Fruit fly (Drosophila melanogaster) whole organism, embryonic: Measurements from ENCODE around the gene ftz.

Experiments
- CG10209 ChIP-seq: fragments of 200-800 bp; sonication (Bioruptor generic); optimal IDR thresholded peaks from 3 replicates; lab custom pipeline; 2017; ENCODE audit warnings: missing biosample characterization, mild to moderate bottlenecking, missing genetic modification characterization, missing genetic modification reagents
- CG10321 ChIP-seq: fragments of 200-800 bp; sonication (Bioruptor generic); IDR thresholded peaks from 2 replicates; pipeline ENCODE4 v1.3.6; 2022; ENCODE audit warnings: missing biosample characterization, missing genetic modification characterization
- CG10959 ChIP-seq: fragments of 200-800 bp; sonication (Bioruptor generic); IDR thresholded peaks from 2 replicates; pipeline ENCODE4 v1.3.6; 2022; ENCODE audit warnings: missing biosample characterization, missing genetic modification characterization
- CG11504 ChIP-seq: fragments of 200-800 bp; sonication (Bioruptor generic); optimal IDR thresholded peaks from 3 replicates; lab custom pipeline; 2019; ENCODE audit warnings: missing biosample characterization, mild to moderate bottlenecking, missing genetic modification characterization, moderate library complexity
- CG14965 ChIP-seq: fragments of 200-800 bp; sonication (Bioruptor generic); optimal IDR thresholded peaks from 2 replicates; lab custom pipeline; 2016; ENCODE audit warnings: missing biosample characterization, missing genetic modification characterization, borderline replicate concordance
- CG15269 ChIP-seq: fragments of 200-800 bp; sonication (Bioruptor generic); optimal IDR thresholded peaks from 2 replicates; lab custom pipeline; 2018; ENCODE audit warnings: missing biosample characterization, mild to moderate bottlenecking, missing genetic modification characterization, moderate library complexity
- CG15479 ChIP-seq: fragments of 200-800 bp; sonication (Bioruptor generic); optimal IDR thresholded peaks from 3 replicates; lab custom pipeline; 2019; ENCODE audit warnings: missing biosample characterization, mild to moderate bottlenecking, missing genetic modification characterization, moderate library complexity
- CG15601 ChIP-seq: fragments of 200-800 bp; sonication (Bioruptor generic); optimal IDR thresholded peaks from 3 replicates; lab custom pipeline; 2019; ENCODE audit warnings: missing biosample characterization, mild to moderate bottlenecking, missing genetic modification characterization, moderate library complexity
- CG15696 ChIP-seq: fragments of 200-800 bp; sonication (Bioruptor generic); optimal IDR thresholded peaks from 2 replicates; lab custom pipeline; 2019; ENCODE audit warnings: missing biosample characterization, mild to moderate bottlenecking, missing genetic modification characterization, moderate library complexity
- CG2199 ChIP-seq: fragments of 200-800 bp; sonication (Bioruptor generic); IDR thresholded peaks from 3 replicates; pipeline ENCODE4 v1.3.6; 2022; ENCODE audit warnings: missing biosample characterization, missing genetic modification characterization
- CG31365 ChIP-seq: fragments of 200-800 bp; sonication (Bioruptor generic); optimal IDR thresholded peaks from 2 replicates; lab custom pipeline; 2018; ENCODE audit warnings: missing biosample characterization, mild to moderate bottlenecking, missing genetic modification characterization
- CG6813 ChIP-seq: fragments of 200-800 bp; sonication (Bioruptor generic); optimal IDR thresholded peaks from 2 replicates; lab custom pipeline; 2017; ENCODE audit warnings: missing biosample characterization, missing genetic modification characterization, mild to moderate bottlenecking, moderate library complexity, missing genetic modification reagents
- CG8089 ChIP-seq: fragments of 200-800 bp; sonication (Bioruptor generic); optimal IDR thresholded peaks from 3 replicates; lab custom pipeline; 2016; ENCODE audit warnings: missing biosample characterization, missing genetic modification characterization
- CTCF ChIP-seq: fragments of 200-800 bp; sonication (Bioruptor generic); optimal IDR thresholded peaks from 2 replicates; lab custom pipeline; 2017; ENCODE audit warnings: missing biosample characterization, mild to moderate bottlenecking, missing genetic modification characterization, moderate library complexity
- Dfd ChIP-seq, 2 experiments: fragments of >200 bp; optimal IDR thresholded peaks; 2 replicates each; lab custom pipeline; 2017; ENCODE audit warnings: missing biosample characterization in 2 of 2, missing genetic modification characterization in 2 of 2
- Ets65A ChIP-seq: fragments of 200-800 bp; sonication (Bioruptor generic); peaks from one replicate; lab custom pipeline; 2016; ENCODE audit warnings: missing biosample characterization, missing genetic modification characterization
- HmgD ChIP-seq: fragments of 200-800 bp; sonication (Bioruptor generic); optimal IDR thresholded peaks from 3 replicates; lab custom pipeline; 2016; ENCODE audit warnings: missing biosample characterization, missing genetic modification characterization
- Lhr ChIP-seq: fragments of 200-800 bp; sonication (Bioruptor generic); optimal IDR thresholded peaks from 3 replicates; lab custom pipeline; 2017; ENCODE audit warnings: mild to moderate bottlenecking, missing biosample characterization, missing genetic modification reagents, missing genetic modification characterization
- Nf-YB ChIP-seq: fragments of 200-800 bp; sonication (Bioruptor generic); optimal IDR thresholded peaks from 3 replicates; lab custom pipeline; 2019; ENCODE audit warnings: missing biosample characterization, mild to moderate bottlenecking, missing genetic modification characterization, moderate library complexity
- Nf-YC ChIP-seq: fragments of 200-800 bp; optimal IDR thresholded peaks from 3 replicates; lab custom pipeline; 2019; ENCODE audit warnings: missing biosample characterization, mild to moderate bottlenecking, missing genetic modification characterization, moderate library complexity
- Ravus ChIP-seq: fragments of 200-800 bp; sonication (Bioruptor generic); IDR thresholded peaks from 2 replicates; pipeline ENCODE4 v1.3.6; 2022; ENCODE audit warnings: missing biosample characterization, missing genetic modification characterization
- Scr ChIP-seq: fragments of 200-800 bp; sonication (Bioruptor generic); IDR thresholded peaks from 2 replicates; pipeline ENCODE4 v1.3.6; 2022; ENCODE audit warnings: missing biosample characterization, missing genetic modification characterization; ENCODE audit not compliant: partially characterized antibody
- Sry-β ChIP-seq: fragments of 200-800 bp; sonication (Bioruptor generic); optimal IDR thresholded peaks from 2 replicates; lab custom pipeline; 2018; ENCODE audit warnings: missing biosample characterization, mild to moderate bottlenecking, missing genetic modification characterization, moderate library complexity
- Ssrp ChIP-seq: fragments of 200-800 bp; sonication (Bioruptor generic); optimal IDR thresholded peaks from 2 replicates; lab custom pipeline; 2018; ENCODE audit warnings: missing biosample characterization, mild to moderate bottlenecking, missing genetic modification characterization, moderate library complexity
- abd-A ChIP-seq: fragments of 200-800 bp; sonication (Bioruptor generic); optimal IDR thresholded peaks from 3 replicates; lab custom pipeline; 2019; ENCODE audit warnings: missing biosample characterization, mild to moderate bottlenecking, missing genetic modification characterization, moderate library complexity
- amos ChIP-seq: fragments of 200-800 bp; sonication (Bioruptor generic); IDR thresholded peaks from 2 replicates; pipeline ENCODE4 v1.3.6; 2022; ENCODE audit warnings: missing biosample characterization, missing genetic modification characterization; ENCODE audit not compliant: partially characterized antibody
- cad ChIP-seq: fragments of >200 bp; optimal IDR thresholded peaks from 2 replicates; lab custom pipeline; 2017; ENCODE audit warnings: missing biosample characterization, missing genetic modification characterization
- chif ChIP-seq, 2 experiments: fragments of 200-800 bp; sonication (Bioruptor generic); optimal IDR thresholded peaks; 3 replicates each; lab custom pipeline; 2016; ENCODE audit warnings: missing biosample characterization in 2 of 2, missing genetic modification characterization in 2 of 2
- dan ChIP-seq: fragments of 200-800 bp; sonication (Bioruptor generic); IDR thresholded peaks from 2 replicates; pipeline ENCODE4 v1.3.6; 2022; ENCODE audit warnings: missing biosample characterization, missing genetic modification characterization
- ewg ChIP-seq: fragments of 200-800 bp; sonication (Bioruptor generic); optimal IDR thresholded peaks from 3 replicates; lab custom pipeline; 2017; ENCODE audit warnings: mild to moderate bottlenecking, missing biosample characterization, missing genetic modification reagents, missing genetic modification characterization
- insv ChIP-seq, 2 experiments: fragments of 200-800 bp; sonication (Bioruptor generic); optimal IDR thresholded peaks; 3 replicates each; lab custom pipeline; 2016 to 2018; ENCODE audit warnings: missing biosample characterization in 2 of 2, missing genetic modification characterization in 2 of 2
- pita ChIP-seq: fragments of 200-800 bp; sonication (Bioruptor generic); optimal IDR thresholded peaks from 2 replicates; lab custom pipeline; 2017; ENCODE audit warnings: missing biosample characterization, mild to moderate bottlenecking, missing genetic modification characterization
- sens ChIP-seq: fragments of 200-800 bp; sonication (Bioruptor generic); peaks from one replicate; lab custom pipeline; 2016; ENCODE audit warnings: missing biosample characterization, missing genetic modification characterization
- trem ChIP-seq: fragments of 200-800 bp; optimal IDR thresholded peaks from 3 replicates; lab custom pipeline; 2019; ENCODE audit warnings: missing biosample characterization, mild to moderate bottlenecking, missing genetic modification characterization, moderate library complexity
- yki ChIP-seq: fragments of >200 bp; optimal IDR thresholded peaks from 3 replicates; lab custom pipeline; 2018
- zen ChIP-seq: fragments of 200-800 bp; sonication (Bioruptor generic); optimal IDR thresholded peaks from 3 replicates; lab custom pipeline; 2018; ENCODE audit warnings: missing biosample characterization, mild to moderate bottlenecking, missing genetic modification characterization, moderate library complexity
- zfh1 ChIP-seq: fragments of 200-800 bp; sonication (Bioruptor generic); IDR thresholded peaks from 3 replicates; pipeline ENCODE4 v1.3.6; 2022; ENCODE audit warnings: missing biosample characterization, missing genetic modification characterization

The ftz gene

DNA sequence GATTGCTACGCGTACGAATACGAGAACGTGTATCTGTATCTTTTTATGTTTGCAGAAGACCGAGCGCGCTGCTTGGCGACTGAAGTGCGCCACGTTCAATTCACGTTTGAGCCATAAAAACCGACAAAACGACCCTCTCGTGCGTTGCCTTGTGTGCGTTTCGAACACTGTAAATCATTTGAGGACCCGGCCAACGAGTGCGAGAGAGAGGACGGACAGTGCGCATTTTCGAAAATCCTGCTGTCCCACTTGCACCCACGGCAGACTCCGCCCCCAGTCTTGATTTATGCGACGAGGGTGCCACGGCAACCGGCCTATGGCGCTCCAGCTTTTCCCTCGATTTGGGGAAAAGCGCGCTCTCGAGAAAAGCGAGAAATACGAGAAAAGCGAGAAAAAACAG lies 14.3 kb upstream of the ftz start, which contains the start of gene Scr (continued):
- TF ChIP-seq Sry-β = no peak

DNA sequence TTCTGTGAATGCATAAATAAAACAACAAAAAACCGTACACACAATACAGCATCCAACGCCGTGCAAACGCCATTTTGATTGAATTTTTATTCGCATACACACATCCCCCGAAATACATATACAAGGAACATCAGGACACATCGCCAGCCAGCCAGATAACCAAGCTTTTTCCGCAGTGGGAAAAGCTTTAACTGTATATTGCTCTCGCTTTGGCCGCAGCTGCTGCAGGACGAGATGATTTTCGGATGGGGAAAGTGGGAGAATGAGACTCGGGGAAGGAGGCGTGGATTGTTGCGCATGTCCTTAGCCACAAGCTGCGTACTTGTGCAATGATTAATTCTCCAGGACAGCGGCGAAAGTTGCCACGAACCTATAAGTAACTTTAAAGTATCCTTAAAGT lies 11.1 kb upstream of the ftz start:
- TF ChIP-seq Nf-YB (GFP tag; lab: Kevin White, UChicago) (peak; percentile 81), Lhr (GFP tag; lab: Kevin White, UChicago) (no peak), yki (no peak), CG10321 (peak; percentile 80), Ets65A (GFP tag; lab: Kevin White, UChicago) (peak; percentile 70), Nf-YC (tag; lab: Kevin White, UChicago) (peak; percentile 78), ewg (GFP tag; lab: Kevin White, UChicago) (peak; percentile 78)

- TF ChIP-seq CG8089 (GFP tag; lab: Kevin White, UChicago) (no peak), zen (tag; lab: Kevin White, UChicago) (peak; percentile 59), zfh1 (GFP tag; lab: Robert Waterston, UW) (no peak), CG15269 (no peak), CG6813 (GFP tag; lab: Kevin White, UChicago) (no peak), CG10959 (GFP tag; lab: Robert Waterston, UW) (no peak), abd-A (tag; lab: Kevin White, UChicago) (no peak), Ets65A (GFP tag; lab: Kevin White, UChicago) (peak; percentile 76), Ravus (GFP tag; lab: Robert Waterston, UW) (no peak)
Observed at dm6 chr3R:6853672-6854071, 10.5 kb upstream of the ftz start.

dm6 chr3R:6854296-6854695 lies 9.8 kb upstream of the ftz start:
- peak; percentile 97 for TF ChIP-seq CG14965
- TF ChIP-seq dan (GFP tag; lab: Robert Waterston, UW) = no peak
- TF ChIP-seq CTCF (GFP tag; lab: Kevin White, UChicago) = peak; percentile 79
- TF ChIP-seq CG31365 (tag; lab: Kevin White, UChicago) = peak; percentile 97
- TF ChIP-seq CG2199 (GFP tag; lab: Robert Waterston, UW) = peak; percentile 93
- peak; percentile 3 for TF ChIP-seq trem (tag; lab: Kevin White, UChicago)
- TF ChIP-seq Ssrp (tag; lab: Kevin White, UChicago) = no peak
- TF ChIP-seq cad (GFP tag; lab: Kevin White, UChicago) = peak; percentile 26
- TF ChIP-seq CG11504 (tag; lab: Kevin White, UChicago) = peak; percentile 100
- TF ChIP-seq insv (GFP tag; optimal IDR thresholded peaks at IDR 0.05; lab: Kevin White, UChicago) = peak; percentile 93 to 100
- TF ChIP-seq Dfd (GFP tag; optimal IDR thresholded peaks at IDR 0.05; lab: Kevin White, UChicago) = peak in 1 of 2 experiments; percentile 38
- TF ChIP-seq CG10209 (GFP tag; lab: Kevin White, UChicago) = no peak
- no peak for TF ChIP-seq Scr (GFP tag; lab: Robert Waterston, UW)
- peak; percentile 84 for TF ChIP-seq zen (tag; lab: Kevin White, UChicago)
- TF ChIP-seq CG15601 (tag; lab: Kevin White, UChicago) = no peak
- TF ChIP-seq pita (GFP tag; lab: Kevin White, UChicago) = peak; percentile 76
- TF ChIP-seq sens (GFP tag; lab: Kevin White, UChicago) = peak; percentile 48
- TF ChIP-seq HmgD (GFP tag; lab: Kevin White, UChicago) = peak; percentile 17
- TF ChIP-seq chif (GFP tag; optimal IDR thresholded peaks at IDR 0.05; lab: Kevin White, UChicago) = peak in 1 of 2 experiments; percentile 61
- peak; percentile 24 for TF ChIP-seq CG15696 (tag; lab: Kevin White, UChicago)
- TF ChIP-seq CG15479 = peak; percentile 47
- TF ChIP-seq amos (GFP tag; lab: Robert Waterston, UW) = peak; percentile 36; the same call in 1 of the 2 replicates
